Worm (Caenorhabditis elegans) whole organism, mixed stage, embryonic: ENCODE measurements around the gene F41G3.10.

Source experiments
- lin-13 ChIP-seq: fragments of 150-350 bp; optimal IDR thresholded peaks from 2 replicates; lab custom pipeline; 2014; ENCODE audit warnings: missing biosample characterization, missing genetic modification characterization
- lsy-2 ChIP-seq: fragments of 150-350 bp; optimal IDR thresholded peaks from 2 replicates; lab custom pipeline; 2014; ENCODE audit warnings: missing biosample characterization, missing genetic modification characterization
- unc-62 ChIP-seq: fragments of 150-350 bp; optimal IDR thresholded peaks from 2 replicates; lab custom pipeline; 2014; ENCODE audit warnings: missing biosample characterization, missing genetic modification reagents, missing genetic modification characterization

DNA sequence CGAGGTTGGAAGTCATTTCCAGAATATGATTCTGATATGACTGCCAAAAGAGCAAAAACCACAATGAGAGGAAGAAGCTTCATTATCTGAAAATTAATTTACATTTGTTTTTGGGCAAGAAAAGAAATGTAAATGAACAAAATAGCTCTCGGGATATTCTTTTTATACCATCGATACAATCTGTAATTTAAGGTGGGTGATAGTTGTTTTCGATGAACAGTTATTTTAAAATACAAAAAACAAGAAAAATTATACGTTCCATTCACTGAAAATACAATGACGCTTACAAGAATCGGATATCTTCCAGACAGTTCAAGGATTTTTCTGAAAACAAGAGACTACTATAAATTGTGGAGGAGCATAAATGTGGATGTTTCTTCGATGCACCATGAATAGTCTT is 4.7 kb downstream of the F41G3.10 start, which contains the start of gene ins-15:
- TF ChIP-seq lsy-2 (tag; lab: Kevin White, UChicago) (no peak), lin-13 (tag; lab: Kevin White, UChicago) (no peak), unc-62 (GFP tag; lab: Kevin White, UChicago) (no peak)
